Worm (Caenorhabditis elegans) whole organism, mixed stage, embryonic: Measurements from ENCODE around the gene osta-3.

Experiments
- nhr-12 ChIP-seq: fragments of 150-350 bp; optimal IDR thresholded peaks from 2 replicates; lab custom pipeline; 2014; ENCODE audit warnings: missing biosample characterization, missing genetic modification characterization
- unc-39 ChIP-seq: fragments of 150-350 bp; optimal IDR thresholded peaks from 2 replicates; lab custom pipeline; 2014; ENCODE audit warnings: missing biosample characterization, missing genetic modification characterization
- unc-62 ChIP-seq: fragments of 150-350 bp; optimal IDR thresholded peaks from 2 replicates; lab custom pipeline; 2014; ENCODE audit warnings: missing biosample characterization, missing genetic modification reagents, missing genetic modification characterization

DNA sequence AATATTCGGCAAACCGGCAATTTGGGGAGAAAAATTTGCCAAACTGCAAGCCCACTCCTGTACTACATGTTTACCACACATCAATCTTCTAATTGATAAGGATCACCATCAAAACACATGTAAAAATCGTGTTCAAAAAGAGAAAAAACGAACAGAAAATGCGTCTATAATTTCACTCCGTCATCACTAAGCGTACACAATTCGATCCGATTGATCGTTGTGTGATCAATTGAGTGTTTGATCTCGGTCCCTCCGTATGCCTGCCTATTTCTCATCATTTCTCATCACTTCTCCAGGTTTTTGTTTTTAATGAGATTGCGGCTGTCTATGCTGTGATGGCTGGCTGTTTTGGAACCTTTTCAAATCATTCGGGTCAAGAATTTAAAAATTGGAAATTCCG is 13.1 kb downstream of the osta-3 start:
- no peak for TF ChIP-seq unc-39 (tag; lab: Kevin White, UChicago)
- no peak for TF ChIP-seq unc-62 (GFP tag; lab: Kevin White, UChicago)
- TF ChIP-seq nhr-12 (tag; lab: Kevin White, UChicago) = no peak
